Fruit fly (Drosophila melanogaster) S2 (cell line): ENCODE measurements around the gene bwa.

Experiments
- CG8478 ChIP-seq: fragments of >200 bp; optimal IDR thresholded peaks from 2 replicates; lab custom pipeline; 2018
- CTCF ChIP-seq, 2 experiments: fragments of >200 bp; optimal IDR thresholded peaks; 2 replicates each; lab custom pipeline; 2018

DNA sequence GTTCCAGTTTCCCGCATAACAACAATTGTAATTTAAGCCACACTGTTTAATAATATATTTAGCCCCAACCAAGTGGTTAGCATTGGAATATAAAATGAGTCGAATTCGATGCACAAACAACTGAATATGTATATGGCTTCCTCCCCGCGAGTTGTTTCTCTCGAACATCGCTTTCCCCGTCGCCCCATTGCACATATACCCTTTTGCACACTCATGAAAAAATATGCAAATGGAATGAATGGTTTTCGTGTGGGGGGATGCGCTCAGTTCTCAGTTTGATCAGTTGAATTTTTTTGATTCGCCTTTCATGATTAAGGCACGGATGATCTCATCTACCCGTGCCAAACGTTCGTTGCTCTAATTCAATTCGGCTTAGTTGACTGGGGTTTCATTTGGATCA is 14.6 kb downstream of the bwa start:
- TF ChIP-seq CG8478 (lab: Kevin White, UChicago) (no peak), CTCF (optimal IDR thresholded peaks at IDR 0.05; lab: Kevin White, UChicago) (no peak)
